Fruit fly (Drosophila melanogaster) whole organism: ENCODE data around the gene Npc2b.

Experiments used
- CG8478 ChIP-seq: fragments of >200 bp; optimal IDR thresholded peaks from 2 replicates; lab custom pipeline; 2018; ENCODE audit warnings: inconsistent platforms
- Dll ChIP-seq: fragments of >200 bp; optimal IDR thresholded peaks from 2 replicates; lab custom pipeline; 2017
- EcR ChIP-seq, 2 experiments: fragments of >200 bp; optimal IDR thresholded peaks; 2 replicates each; lab custom pipeline; 2017; ENCODE audit warnings: missing biosample characterization in 2 of 2, missing genetic modification characterization in 2 of 2, missing genetic modification reagents in 2 of 2
- pan ChIP-seq: fragments of >200 bp; optimal IDR thresholded peaks from 2 replicates; lab custom pipeline; 2017
- psq ChIP-seq: fragments of >200 bp; optimal IDR thresholded peaks from 2 replicates; lab custom pipeline; 2017
- usp ChIP-seq: fragments of >200 bp; optimal IDR thresholded peaks from 2 replicates; lab custom pipeline; 2017; ENCODE audit warnings: missing biosample characterization, missing genetic modification characterization, mixed read lengths

The Npc2b gene

dm6 chr3R:14098527-14099109, 9.3 kb downstream of the Npc2b start:
- TF ChIP-seq psq (lab: Kevin White, UChicago) (no peak), pan (lab: Kevin White, UChicago) (no peak), EcR (GFP tag; optimal IDR thresholded peaks at IDR 0.05; lab: Kevin White, UChicago) (no peak)

DNA sequence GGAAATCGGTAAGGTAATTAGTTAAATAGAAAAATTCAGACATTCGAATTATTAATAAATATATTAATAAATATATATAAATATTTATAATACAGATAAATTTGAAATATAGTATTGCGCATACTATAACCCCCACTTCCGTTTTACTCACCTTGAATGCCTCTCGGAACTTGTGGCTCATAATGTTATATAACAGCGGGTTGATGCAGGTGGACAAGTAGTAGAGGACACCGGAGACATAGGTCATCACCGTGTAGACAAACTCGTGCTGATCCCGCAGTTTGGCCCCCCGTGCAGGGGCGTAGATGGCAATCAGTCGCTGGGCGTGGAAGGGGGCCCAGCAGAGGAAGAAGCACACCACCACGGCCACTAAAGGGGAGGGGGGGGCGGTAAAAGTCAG, 11.6 kb downstream of the Npc2b start:
- no peak for TF ChIP-seq EcR (GFP tag; optimal IDR thresholded peaks at IDR 0.05; lab: Kevin White, UChicago)
- no peak for TF ChIP-seq usp (GFP tag; lab: Kevin White, UChicago)
- no peak for TF ChIP-seq CG8478
- TF ChIP-seq psq (lab: Kevin White, UChicago): no peak
- TF ChIP-seq Dll: no peak
- no peak for TF ChIP-seq pan (lab: Kevin White, UChicago)

DNA sequence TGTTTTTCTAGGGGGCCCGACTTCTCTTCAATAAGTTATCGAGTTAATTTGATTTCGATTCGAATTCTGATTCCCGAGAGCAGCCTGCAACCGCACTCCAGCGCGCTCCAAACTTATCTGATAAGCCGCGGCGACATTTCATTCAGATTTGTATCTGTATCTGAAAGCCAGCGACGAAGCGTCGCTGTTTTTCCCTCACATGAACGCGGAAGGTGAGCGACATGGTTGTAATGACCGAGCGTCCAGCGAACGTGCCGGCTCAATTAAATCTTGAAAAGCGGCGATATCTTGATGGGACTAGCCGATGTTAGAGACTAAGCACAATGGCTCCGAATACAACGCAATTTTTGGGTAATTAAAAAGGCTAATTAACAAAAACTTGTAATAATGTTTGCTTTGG, 13.7 kb downstream of the Npc2b start, which contains the start of gene PK1-R:
Gene PK1-R (minus strand): TSS at position 101 of the 400 bp plus-strand sequence.
- no peak for TF ChIP-seq CG8478
- TF ChIP-seq psq (lab: Kevin White, UChicago): no peak
- TF ChIP-seq pan (lab: Kevin White, UChicago): no peak
- no peak for TF ChIP-seq EcR (GFP tag; optimal IDR thresholded peaks at IDR 0.05; lab: Kevin White, UChicago)
- no peak for TF ChIP-seq usp (GFP tag; lab: Kevin White, UChicago)
- no peak for TF ChIP-seq Dll

dm6 chr3R:14107597-14107996, 18.3 kb downstream of the Npc2b start:
- TF ChIP-seq Dll: no peak
- no peak for TF ChIP-seq CG8478
- no peak for TF ChIP-seq usp (GFP tag; lab: Kevin White, UChicago)
- no peak for TF ChIP-seq EcR (GFP tag; optimal IDR thresholded peaks at IDR 0.05; lab: Kevin White, UChicago)
- TF ChIP-seq pan (lab: Kevin White, UChicago): no peak
- no peak for TF ChIP-seq psq (lab: Kevin White, UChicago)

dm6 chr3R:14108158-14108921, 19.0 kb downstream of the Npc2b start, which contains the start of gene CG12402:
TSS of gene CG12402 (minus strand) at chr3R:14108321.
- no peak for TF ChIP-seq psq (lab: Kevin White, UChicago)
- TF ChIP-seq EcR (GFP tag; optimal IDR thresholded peaks at IDR 0.05; lab: Kevin White, UChicago): no peak
- peak; percentile 62 for TF ChIP-seq Dll
- TF ChIP-seq usp (GFP tag; lab: Kevin White, UChicago): no peak
- TF ChIP-seq pan (lab: Kevin White, UChicago): no peak
- TF ChIP-seq CG8478: no peak

- TF ChIP-seq Dll (no peak), usp (GFP tag; lab: Kevin White, UChicago) (no peak), psq (lab: Kevin White, UChicago) (no peak), pan (lab: Kevin White, UChicago) (no peak), CG8478 (no peak), EcR (GFP tag; optimal IDR thresholded peaks at IDR 0.05; lab: Kevin White, UChicago) (no peak)
Observed at dm6 chr3R:14109145-14109544, 19.8 kb downstream of the Npc2b start, which contains the start of gene Or88a. TSS of gene Or88a (plus strand) at chr3R:14109445.

DNA sequence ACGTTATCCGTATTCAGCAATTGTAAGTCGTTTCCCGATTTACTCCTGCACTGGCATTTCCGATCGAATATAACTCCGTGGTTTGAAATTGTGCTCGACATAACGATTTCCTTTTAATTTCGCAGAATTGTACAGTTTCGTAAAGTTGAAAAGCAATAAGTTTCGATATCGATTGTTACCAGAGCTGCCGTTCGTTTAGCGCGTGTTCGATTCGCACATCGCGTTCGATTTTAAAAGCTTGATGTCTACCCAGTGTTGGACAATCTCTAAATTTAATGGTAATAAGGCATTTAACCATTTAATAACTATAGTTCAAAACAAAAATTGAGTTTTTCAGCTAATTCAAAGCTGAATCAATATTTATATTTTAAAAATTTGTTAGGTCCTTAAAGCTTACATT, 22.7 kb downstream of the Npc2b start, which contains the start of gene CG14357:
Gene CG14357 (minus strand): TSS at position 101 of the 400 bp plus-strand sequence.
- TF ChIP-seq EcR (GFP tag; optimal IDR thresholded peaks at IDR 0.05; lab: Kevin White, UChicago) (no peak), pan (lab: Kevin White, UChicago) (no peak), Dll (no peak), CG8478 (no peak), psq (lab: Kevin White, UChicago) (no peak), usp (GFP tag; lab: Kevin White, UChicago) (no peak)

DNA sequence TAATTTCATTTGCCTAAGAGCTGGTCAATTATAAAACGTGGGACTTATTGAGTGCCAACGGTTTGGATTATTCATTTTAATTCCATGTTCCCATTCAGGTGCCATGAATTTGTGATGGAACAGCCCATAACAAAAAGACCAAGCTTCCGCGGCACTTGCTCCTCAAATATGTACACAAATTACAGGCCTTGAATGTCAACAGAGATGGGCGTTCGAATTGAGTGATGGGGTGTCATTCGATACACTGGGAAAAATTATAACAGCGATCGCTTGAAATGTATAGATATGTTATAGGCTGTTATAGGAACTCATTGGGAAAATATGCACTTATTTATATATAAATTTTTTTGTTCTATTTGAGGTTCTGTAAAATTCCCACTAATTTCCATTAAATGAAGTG, 26.8 kb downstream of the Npc2b start:
- no peak for TF ChIP-seq usp (GFP tag; lab: Kevin White, UChicago)
- no peak for TF ChIP-seq pan (lab: Kevin White, UChicago)
- TF ChIP-seq EcR (GFP tag; optimal IDR thresholded peaks at IDR 0.05; lab: Kevin White, UChicago): no peak
- TF ChIP-seq psq (lab: Kevin White, UChicago): no peak
- TF ChIP-seq Dll: no peak
- no peak for TF ChIP-seq CG8478

dm6 chr3R:14118350-14118749, 29.0 kb downstream of the Npc2b start, which contains the start of gene Kif19A:
TSS of gene Kif19A (minus strand) at chr3R:14118450.
- TF ChIP-seq pan (lab: Kevin White, UChicago) (no peak), usp (GFP tag; lab: Kevin White, UChicago) (no peak), Dll (no peak), psq (lab: Kevin White, UChicago) (no peak), CG8478 (no peak), EcR (GFP tag; optimal IDR thresholded peaks at IDR 0.05; lab: Kevin White, UChicago) (no peak)

DNA sequence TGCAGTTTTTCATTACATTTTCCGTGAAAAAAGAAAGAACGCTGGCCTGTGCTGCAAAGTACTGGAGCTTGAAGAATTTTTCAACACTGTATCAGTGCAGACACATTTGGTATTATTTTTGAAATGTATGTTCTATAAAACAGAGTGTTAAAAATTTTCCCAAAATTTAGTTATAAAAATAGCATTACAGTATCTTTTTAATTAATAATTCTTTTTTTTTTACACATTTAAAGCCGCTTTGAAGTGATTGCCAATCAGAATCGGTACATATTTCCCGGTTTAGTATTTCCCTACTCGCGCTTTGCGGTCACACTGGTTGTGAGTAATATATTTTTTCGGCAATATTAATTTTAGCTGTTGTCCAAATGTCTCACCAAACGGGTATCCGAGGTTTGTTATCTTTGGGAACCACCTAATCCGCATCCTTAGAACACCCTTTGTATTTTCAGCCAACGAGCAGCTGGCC, 33.1 kb downstream of the Npc2b start, which contains the start of the genes Abi and twf:
Gene Abi (minus strand): TSS at position 74 of the 466 bp plus-strand sequence.
Gene twf (plus strand): TSS at position 308 of the 466 bp plus-strand sequence.
- TF ChIP-seq usp (GFP tag; lab: Kevin White, UChicago) (no peak), CG8478 (no peak), EcR (GFP tag; optimal IDR thresholded peaks at IDR 0.05; lab: Kevin White, UChicago) (no peak), Dll (no peak)

dm6 chr3R:14125479-14126121, 36.3 kb downstream of the Npc2b start, which contains the start of the genes 140up and Polr2B:
TSS of gene 140up (minus strand) at chr3R:14125548.
TSS of gene Polr2B (plus strand) at chr3R:14125791.
- no peak for TF ChIP-seq usp (GFP tag; lab: Kevin White, UChicago)
- TF ChIP-seq EcR (GFP tag; optimal IDR thresholded peaks at IDR 0.05; lab: Kevin White, UChicago): no peak
- no peak for TF ChIP-seq pan (lab: Kevin White, UChicago)
- TF ChIP-seq Dll: no peak
- TF ChIP-seq psq (lab: Kevin White, UChicago): no peak
- TF ChIP-seq CG8478: no peak
